Worm (Caenorhabditis elegans) whole organism, L2 larva: Measurements from ENCODE around the gene srsx-17.

ENCODE experiments used
- ZK546.5 ChIP-seq: sonication (generic microtip); optimal IDR thresholded peaks from 2 replicates; lab custom pipeline; 2017; ENCODE audit warnings: missing biosample characterization, missing genetic modification characterization
- alr-1 ChIP-seq: fragments of 150-350 bp; optimal IDR thresholded peaks from 2 replicates; lab custom pipeline; 2014; ENCODE audit warnings: missing biosample characterization, missing genetic modification characterization
- ama-1 ChIP-seq: fragments of 150-350 bp; optimal IDR thresholded peaks from 2 replicates; lab custom pipeline; 2018; ENCODE audit warnings: inconsistent platforms
- elt-1 ChIP-seq: fragments of 150-350 bp; optimal IDR thresholded peaks from 2 replicates; lab custom pipeline; 2014; ENCODE audit warnings: missing biosample characterization, missing genetic modification characterization
- nhr-12 ChIP-seq: fragments of 150-350 bp; optimal IDR thresholded peaks from 2 replicates; lab custom pipeline; 2014; ENCODE audit warnings: missing biosample characterization, missing genetic modification characterization
- sma-3 ChIP-seq: sonication (generic microtip); optimal IDR thresholded peaks from 2 replicates; lab custom pipeline; 2016; ENCODE audit warnings: missing genetic modification reagents, missing genetic modification characterization, missing compliant biosample characterization

- no peak for TF ChIP-seq elt-1
- no peak for TF ChIP-seq ZK546.5 (tag; lab: Kevin White, UChicago)
- TF ChIP-seq ama-1 (lab: Kevin White, UChicago) = no peak
- no peak for TF ChIP-seq sma-3
- no peak for TF ChIP-seq nhr-12 (tag; lab: Kevin White, UChicago)
- TF ChIP-seq alr-1 (tag; lab: Kevin White, UChicago) = no peak
Measured at ce11 chrV:5954747-5955146, 27.3 kb downstream of the srsx-17 start, which contains the start of gene M03F8.6.
